Worm (Caenorhabditis elegans) whole organism, dauer: ENCODE data around the gene B0496.11.

Experiments used
- unc-62 ChIP-seq: sonication (generic microtip); optimal IDR thresholded peaks from 2 replicates; lab custom pipeline; 2017; ENCODE audit warnings: missing biosample characterization, missing genetic modification reagents, missing genetic modification characterization

Gene B0496.11

DNA sequence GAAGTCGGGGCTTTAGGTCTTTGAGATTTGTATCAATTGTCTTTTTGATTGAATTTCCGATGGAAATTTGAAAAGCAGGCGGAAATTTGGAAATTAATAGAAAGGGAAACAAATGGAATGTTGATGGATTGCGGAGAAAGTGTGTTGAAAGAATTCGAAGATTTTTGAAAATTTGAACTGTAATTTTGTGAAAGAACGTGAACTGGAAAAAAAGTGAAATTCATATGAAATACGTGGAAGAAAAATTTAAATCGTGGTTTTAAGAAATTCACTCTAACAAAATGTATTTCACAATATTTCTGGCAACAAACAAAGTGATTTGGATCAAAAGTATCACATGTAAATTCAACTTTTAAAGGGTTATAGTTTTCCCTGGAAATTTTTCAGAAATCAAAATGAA is 12.2 kb upstream of the B0496.11 start, which contains the start of gene B0496.1:
Gene B0496.1 (plus strand): TSS at position 301 of the 400 bp plus-strand sequence.
- no peak for TF ChIP-seq unc-62 (GFP tag; lab: Kevin White, UChicago)

DNA sequence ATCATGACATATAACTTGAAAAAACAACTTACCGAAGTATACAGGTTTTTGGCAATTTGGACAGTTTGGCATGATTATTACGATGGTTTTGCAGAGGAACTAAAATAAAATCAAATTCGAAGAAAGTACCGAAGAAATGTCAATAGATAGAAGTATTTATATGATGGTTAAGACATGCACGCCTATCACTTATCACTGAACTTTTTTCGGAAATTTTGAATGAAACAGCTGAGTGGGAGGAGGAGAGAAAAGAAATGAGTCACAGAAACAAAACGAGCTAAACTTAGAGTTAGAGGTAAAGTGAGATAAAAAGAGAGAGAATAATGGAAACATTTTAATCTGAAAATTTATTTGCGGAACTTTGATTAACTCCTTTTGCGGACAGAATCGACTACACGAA is 11.5 kb upstream of the B0496.11 start, which contains the start of gene valv-1:
Gene valv-1 (minus strand): TSS at position 101 of the 400 bp plus-strand sequence.
- TF ChIP-seq unc-62 (GFP tag; lab: Kevin White, UChicago), result no peak

DNA sequence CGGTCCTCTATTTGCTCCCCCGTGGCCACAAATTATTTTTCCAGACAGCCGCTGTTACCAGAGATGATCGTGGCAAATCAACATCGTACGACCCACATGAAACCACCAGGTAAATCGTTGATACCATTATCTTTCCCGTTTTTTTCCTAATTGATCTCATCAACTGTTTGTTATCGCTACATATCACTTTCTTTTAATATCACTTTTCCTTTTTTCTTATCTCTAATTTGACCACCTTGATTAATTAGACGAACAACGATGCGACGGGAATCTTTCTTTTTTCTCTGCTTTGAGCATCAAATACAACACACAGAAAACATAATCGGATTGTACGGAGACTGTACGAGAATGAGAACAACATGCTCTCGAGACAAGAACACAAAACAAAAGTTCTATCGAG is 6.5 kb upstream of the B0496.11 start:
- TF ChIP-seq unc-62 (GFP tag; lab: Kevin White, UChicago), result no peak

- TF ChIP-seq unc-62 (GFP tag; lab: Kevin White, UChicago), result no peak
These were observed 5.6 kb upstream of the B0496.11 start for ce11 chrIV:7439377-7439776.

DNA sequence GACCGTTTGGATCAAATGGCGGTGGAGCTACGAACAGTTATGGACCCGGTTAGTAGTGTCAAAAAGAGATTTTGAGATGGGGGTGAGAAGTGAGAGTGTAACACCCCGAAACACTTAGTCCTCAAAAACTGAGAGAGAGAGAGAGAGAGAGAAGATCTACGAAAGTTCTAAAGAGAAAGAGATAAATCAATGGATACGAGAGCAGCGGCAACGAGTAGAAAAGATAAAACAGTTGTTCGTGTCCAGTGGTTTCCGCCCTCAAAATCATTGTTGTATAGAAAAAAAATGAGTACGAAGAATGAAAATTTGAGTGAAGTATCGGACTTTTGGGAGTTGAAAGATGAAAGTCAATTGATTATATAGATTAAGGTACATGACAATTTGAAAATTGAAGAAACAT is 4.8 kb downstream of the B0496.11 start:
- TF ChIP-seq unc-62 (GFP tag; lab: Kevin White, UChicago), result no peak

ce11 chrIV:7428347-7428746 is 5.4 kb downstream of the B0496.11 start:
- no peak for TF ChIP-seq unc-62 (GFP tag; lab: Kevin White, UChicago)

ce11 chrIV:7426055-7426454 is 7.7 kb downstream of the B0496.11 start:
- no peak for TF ChIP-seq unc-62 (GFP tag; lab: Kevin White, UChicago)

DNA sequence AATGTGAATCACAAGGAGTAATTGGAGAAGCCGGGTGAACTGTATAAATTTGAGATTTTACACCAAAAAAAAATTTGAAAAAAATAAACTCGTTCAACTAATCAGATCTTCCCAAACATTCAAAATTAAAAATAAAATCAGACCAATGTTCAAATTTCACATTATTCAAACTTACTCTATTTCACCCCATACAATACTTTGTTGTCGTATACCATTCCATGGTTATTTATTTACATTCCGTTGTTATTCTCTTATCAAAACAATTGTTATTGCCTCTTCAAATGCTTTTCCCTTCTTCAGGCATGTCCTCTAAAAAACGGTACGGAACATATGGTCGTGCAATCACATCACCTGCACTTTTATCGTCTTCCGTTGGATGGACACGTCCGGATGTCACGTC is 9.6 kb downstream of the B0496.11 start, which contains the start of gene unc-82:
Gene unc-82 (plus strand): TSS at position 301 of the 400 bp plus-strand sequence.
- no peak for TF ChIP-seq unc-62 (GFP tag; lab: Kevin White, UChicago)

DNA sequence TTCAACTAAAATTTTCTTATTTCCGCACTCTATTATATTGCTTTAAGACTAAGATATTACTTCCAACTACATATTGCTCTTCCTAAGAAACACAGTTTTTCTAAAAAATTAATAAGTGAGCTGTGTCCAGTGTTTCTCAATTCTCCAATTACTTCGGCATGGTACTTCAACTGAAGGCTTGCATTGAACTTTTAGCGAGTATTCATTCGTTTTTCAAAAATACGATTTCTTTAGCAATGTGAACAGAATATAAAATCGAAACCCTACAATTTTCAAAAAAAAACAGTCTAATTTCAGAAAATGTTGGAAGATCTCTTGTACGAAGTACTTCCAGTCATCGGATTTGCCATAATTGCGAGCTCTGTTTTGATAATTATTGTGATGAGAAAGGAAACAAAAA is 12.8 kb downstream of the B0496.11 start, which contains the start of gene srtx-1:
Gene srtx-1 (plus strand): TSS at position 301 of the 400 bp plus-strand sequence.
- TF ChIP-seq unc-62 (GFP tag; lab: Kevin White, UChicago), result no peak

DNA sequence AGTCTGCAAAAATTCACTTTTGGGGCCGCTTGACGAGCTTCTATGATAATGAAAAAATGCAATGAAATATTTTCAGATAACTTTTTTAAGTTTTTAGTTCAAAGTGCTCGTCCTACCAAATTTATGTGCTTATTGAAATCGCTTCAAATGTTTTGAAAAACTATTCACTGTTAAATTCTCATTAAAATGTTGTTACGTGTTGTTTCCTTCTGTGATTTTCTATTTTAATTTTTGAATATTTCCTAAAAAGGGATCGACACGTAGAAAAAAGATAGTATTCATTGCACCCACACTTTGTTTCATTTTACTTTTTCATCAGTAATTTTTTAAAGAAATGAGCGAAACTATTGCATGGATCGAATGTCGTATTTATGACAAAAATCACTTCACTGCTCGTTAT is 14.9 kb downstream of the B0496.11 start, which contains the start of gene B0496.6:
Gene B0496.6 (plus strand): TSS at position 301 of the 400 bp plus-strand sequence.
- TF ChIP-seq unc-62 (GFP tag; lab: Kevin White, UChicago), result no peak

DNA sequence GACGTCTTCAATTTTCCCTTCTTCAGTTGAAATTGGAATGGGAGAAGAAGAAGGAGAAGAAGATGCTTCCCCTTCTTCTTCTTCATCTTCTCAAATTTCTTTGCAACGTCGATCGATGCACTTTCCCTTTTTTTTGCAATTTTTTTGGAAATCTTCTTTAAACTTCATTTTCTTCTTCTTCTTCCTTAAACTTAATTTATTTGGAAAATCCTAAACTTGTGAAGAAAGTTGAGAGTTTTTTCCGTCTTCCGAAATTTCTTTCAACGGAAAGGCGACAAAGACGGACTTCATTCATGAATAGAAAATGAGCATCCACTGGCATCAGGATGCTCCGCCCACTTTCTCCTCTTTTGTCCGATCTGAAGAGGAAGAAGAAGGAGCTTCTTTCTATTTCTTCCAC is 19.6 kb downstream of the B0496.11 start:
- TF ChIP-seq unc-62 (GFP tag; lab: Kevin White, UChicago), result no peak

DNA sequence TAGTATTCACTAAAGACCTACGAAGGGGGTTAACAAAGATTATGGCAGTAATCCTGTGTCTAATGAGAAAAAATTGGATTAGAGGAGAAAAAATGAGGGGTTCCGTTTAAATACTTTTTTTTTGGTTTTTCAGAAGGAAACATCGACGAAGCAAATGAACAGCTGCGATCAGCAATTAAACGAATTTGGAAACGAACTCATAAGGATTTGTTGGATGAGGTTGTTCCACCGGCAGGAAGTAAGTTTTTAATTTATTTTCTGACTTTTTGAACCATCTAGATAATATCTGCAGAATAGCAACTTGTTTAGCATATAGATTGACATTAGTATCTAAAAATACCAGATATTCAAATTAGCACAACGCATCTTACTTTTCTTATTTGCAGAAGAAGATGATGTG is 20.2 kb downstream of the B0496.11 start:
- no peak for TF ChIP-seq unc-62 (GFP tag; lab: Kevin White, UChicago)

DNA sequence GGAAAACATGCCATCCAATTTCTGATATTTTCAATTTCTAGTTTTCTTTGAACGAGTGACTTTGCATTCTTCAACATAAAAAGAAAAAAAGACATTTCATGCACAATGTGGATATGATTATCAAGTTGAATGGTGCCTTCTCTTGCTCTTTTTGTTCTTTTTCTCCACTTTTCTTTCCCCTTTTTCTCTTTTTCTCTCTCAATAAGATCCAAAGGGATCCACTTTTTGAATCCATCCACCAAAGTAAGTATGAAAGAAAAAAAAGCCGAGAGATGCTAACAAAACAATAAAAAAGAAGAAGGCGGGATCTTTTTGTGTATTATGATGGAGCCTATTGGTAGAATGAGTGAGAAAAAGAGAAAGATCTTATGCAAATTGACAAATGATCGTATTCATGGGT is 26.5 kb downstream of the B0496.11 start:
- TF ChIP-seq unc-62 (GFP tag; lab: Kevin White, UChicago), result no peak

ce11 chrIV:7406690-7407089 is 27.1 kb downstream of the B0496.11 start:
- TF ChIP-seq unc-62 (GFP tag; lab: Kevin White, UChicago), result no peak

DNA sequence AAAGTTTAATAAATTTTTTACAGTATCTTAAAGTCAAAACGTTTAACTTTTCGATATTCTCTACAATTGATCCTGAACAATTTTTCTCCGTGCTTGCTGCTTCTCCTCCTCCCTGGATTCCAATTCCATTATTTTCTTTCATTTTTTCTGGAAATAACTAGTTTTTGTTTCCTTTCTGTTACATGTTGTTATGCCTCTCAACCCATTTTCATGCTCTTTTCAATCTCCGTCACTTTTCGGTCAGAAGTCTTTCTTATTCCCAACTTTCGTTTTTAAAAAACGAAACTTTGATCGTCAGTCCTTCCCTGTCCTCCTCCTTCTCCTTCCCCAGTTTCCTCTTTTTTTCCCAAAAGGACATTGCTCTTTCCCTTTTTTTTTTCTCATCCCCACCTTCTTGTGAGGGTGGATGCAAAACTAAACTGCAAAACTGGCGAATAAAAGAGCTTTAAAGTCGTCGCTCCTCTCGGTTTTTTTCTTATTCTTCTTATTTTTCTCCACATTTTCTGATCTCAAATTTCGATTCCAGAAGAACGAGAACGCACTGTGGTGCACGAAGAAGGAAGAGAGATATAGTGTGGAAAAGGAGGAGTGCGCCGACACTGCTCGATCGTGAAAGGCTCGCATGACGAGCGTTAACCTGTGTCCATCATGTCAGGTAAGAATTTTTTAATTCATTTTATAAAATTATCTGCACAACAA is 28.7 kb downstream of the B0496.11 start, which contains the start of the genes C48A7.16 and egl-19:
Gene C48A7.16 (plus strand): TSS at position 544 of the 699 bp plus-strand sequence.
Gene egl-19 (plus strand): TSS at position 649 of the 699 bp plus-strand sequence.
- TF ChIP-seq unc-62 (GFP tag; lab: Kevin White, UChicago), result no peak

DNA sequence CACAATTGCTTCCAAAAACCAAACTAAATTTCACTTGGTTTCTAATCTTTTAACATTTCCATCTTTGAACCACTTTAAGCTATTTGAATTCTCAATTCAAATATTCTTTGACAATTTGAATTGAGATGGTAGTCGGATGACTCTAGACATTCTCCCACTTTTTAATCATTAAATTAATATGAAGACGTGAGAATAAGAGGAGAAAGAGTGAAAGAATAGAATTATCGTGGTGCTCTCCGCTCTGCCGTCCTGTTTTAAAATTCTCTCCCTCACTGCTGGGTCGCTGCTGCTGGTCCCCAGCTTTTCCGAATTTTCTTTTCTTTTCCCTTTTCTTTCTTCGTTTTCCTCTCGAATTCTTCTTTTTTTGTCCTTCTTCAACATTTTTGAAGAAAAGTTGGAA is 30.3 kb downstream of the B0496.11 start:
- no peak for TF ChIP-seq unc-62 (GFP tag; lab: Kevin White, UChicago)

ce11 chrIV:7402077-7402476 is 31.7 kb downstream of the B0496.11 start:
- peak; percentile 26 for TF ChIP-seq unc-62 (GFP tag; lab: Kevin White, UChicago)
